Worm (Caenorhabditis elegans) whole organism, L1 larva: ENCODE measurements around the gene hsp-16.2.

Source experiments
- C04F5.9 ChIP-seq: sonication (generic microtip); optimal IDR thresholded peaks from 2 replicates; lab custom pipeline; 2016; ENCODE audit warnings: missing genetic modification characterization, missing compliant biosample characterization
- aly-2 ChIP-seq: fragments of 150-350 bp; optimal IDR thresholded peaks from 2 replicates; lab custom pipeline; 2014; ENCODE audit warnings: missing biosample characterization, missing genetic modification characterization
- ama-1 ChIP-seq: fragments of 150-350 bp; optimal IDR thresholded peaks from 2 replicates; lab custom pipeline; 2014
- blmp-1 ChIP-seq: fragments of 150-350 bp; optimal IDR thresholded peaks from 2 replicates; lab custom pipeline; 2014; ENCODE audit warnings: missing biosample characterization, missing genetic modification characterization
- ceh-88 ChIP-seq: fragments of 200-800 bp; sonication (Bioruptor generic); IDR thresholded peaks from 2 replicates; pipeline ENCODE4 v1.3.6; 2022; ENCODE audit warnings: missing genetic modification characterization, missing compliant biosample characterization
- ceh-90 ChIP-seq: sonication (generic microtip); optimal IDR thresholded peaks from 2 replicates; lab custom pipeline; 2016; ENCODE audit warnings: missing genetic modification characterization, missing compliant biosample characterization
- dpl-1 ChIP-seq, 3 experiments: fragments of 150-350 bp in 2 of 3; sonication (generic microtip) in 1 of 3; optimal IDR thresholded peaks; 2 replicates each; lab custom pipeline; 2014 to 2017; ENCODE audit warnings: missing biosample characterization in 3 of 3, missing genetic modification characterization in 3 of 3, missing genetic modification reagents in 3 of 3
- efl-3 ChIP-seq: fragments of 200-800 bp; sonication (Bioruptor generic); optimal IDR thresholded peaks from 2 replicates; lab custom pipeline; 2018; ENCODE audit warnings: mild to moderate bottlenecking, missing genetic modification characterization, missing compliant biosample characterization
- egl-13 ChIP-seq: sonication (generic microtip); optimal IDR thresholded peaks from 2 replicates; lab custom pipeline; 2016; ENCODE audit warnings: missing genotype, missing genetic modification reagents, missing genetic modification characterization, missing compliant biosample characterization
- fkh-8 ChIP-seq: sonication (generic microtip); optimal IDR thresholded peaks from 2 replicates; lab custom pipeline; 2016; ENCODE audit warnings: mild to moderate bottlenecking, missing genetic modification characterization, missing compliant biosample characterization
- fos-1 ChIP-seq: fragments of 150-350 bp; optimal IDR thresholded peaks from 2 replicates; lab custom pipeline; 2014; ENCODE audit warnings: missing biosample characterization, missing genetic modification characterization
- hlh-17 ChIP-seq: fragments of 200-800 bp; sonication (Bioruptor generic); optimal IDR thresholded peaks from 2 replicates; lab custom pipeline; 2018; ENCODE audit warnings: missing genetic modification characterization, mild to moderate bottlenecking, missing compliant biosample characterization, moderate library complexity, borderline replicate concordance
- lir-3 ChIP-seq: sonication (generic microtip); optimal IDR thresholded peaks from 2 replicates; lab custom pipeline; 2016; ENCODE audit warnings: mild to moderate bottlenecking, missing genetic modification characterization, moderate library complexity, missing compliant biosample characterization; ENCODE audit not compliant: poor library complexity
- lsy-2 ChIP-seq, 2 experiments: fragments of 150-350 bp; optimal IDR thresholded peaks; 2 replicates each; lab custom pipeline; 2014; ENCODE audit warnings: missing biosample characterization in 2 of 2, missing genetic modification characterization in 2 of 2
- mab-9 ChIP-seq: fragments of 200-800 bp; sonication (Bioruptor generic); IDR thresholded peaks from 2 replicates; pipeline ENCODE4 v1.3.6; 2022; ENCODE audit warnings: missing genetic modification reagents, missing genetic modification characterization, missing compliant biosample characterization
- mdl-1 ChIP-seq, 2 experiments: fragments of 150-350 bp; optimal IDR thresholded peaks; 2 replicates each; lab custom pipeline; 2014 to 2017; ENCODE audit warnings: missing biosample characterization in 2 of 2, missing genetic modification characterization in 2 of 2, inconsistent platforms in 1 of 2
- mep-1 ChIP-seq: fragments of 150-350 bp; optimal IDR thresholded peaks from 2 replicates; lab custom pipeline; 2014; ENCODE audit warnings: missing biosample characterization, missing genetic modification characterization
- nhr-12 ChIP-seq: sonication (generic microtip); optimal IDR thresholded peaks from 2 replicates; lab custom pipeline; 2017; ENCODE audit warnings: missing biosample characterization, missing genetic modification characterization
- nhr-237 ChIP-seq: fragments of 150-350 bp; optimal IDR thresholded peaks from 2 replicates; lab custom pipeline; 2014; ENCODE audit warnings: missing biosample characterization, missing genetic modification characterization
- nhr-71 ChIP-seq: sonication (generic microtip); optimal IDR thresholded peaks from 2 replicates; lab custom pipeline; 2016; ENCODE audit warnings: mild to moderate bottlenecking, missing genetic modification characterization, moderate library complexity, missing compliant biosample characterization
- nhr-85 ChIP-seq: sonication (generic microtip); peaks from one replicate; lab custom pipeline; 2016; ENCODE audit warnings: missing genetic modification characterization, inconsistent platforms, missing compliant biosample characterization
- nhr-90 ChIP-seq: sonication (generic microtip); optimal IDR thresholded peaks from 2 replicates; lab custom pipeline; 2016; ENCODE audit warnings: mild to moderate bottlenecking, missing genetic modification characterization, missing compliant biosample characterization; ENCODE audit not compliant: poor library complexity
- pax-3 ChIP-seq: fragments of 200-800 bp; sonication (Bioruptor generic); optimal IDR thresholded peaks from 2 replicates; lab custom pipeline; 2018; ENCODE audit warnings: mild to moderate bottlenecking, missing genetic modification characterization, moderate library complexity, missing compliant biosample characterization
- skn-1 ChIP-seq: fragments of 150-350 bp; optimal IDR thresholded peaks from 2 replicates; lab custom pipeline; 2014; ENCODE audit warnings: missing biosample characterization, missing genetic modification characterization
- snpc-4 ChIP-seq: fragments of 150-350 bp; optimal IDR thresholded peaks from 2 replicates; lab custom pipeline; 2014; ENCODE audit warnings: missing biosample characterization, missing genetic modification characterization
- snu-23 ChIP-seq: sonication (generic microtip); optimal IDR thresholded peaks from 2 replicates; lab custom pipeline; 2016; ENCODE audit warnings: missing genetic modification characterization, missing compliant biosample characterization
- sptf-1 ChIP-seq: fragments of 150-350 bp; optimal IDR thresholded peaks from 2 replicates; lab custom pipeline; 2014; ENCODE audit warnings: missing biosample characterization, missing genetic modification characterization
- sup-37 ChIP-seq: fragments of 200-800 bp; sonication (Bioruptor generic); optimal IDR thresholded peaks from 2 replicates; lab custom pipeline; 2018; ENCODE audit warnings: mild to moderate bottlenecking, missing genetic modification characterization, missing compliant biosample characterization
- tlp-1 ChIP-seq: fragments of 150-350 bp; optimal IDR thresholded peaks from 2 replicates; lab custom pipeline; 2014; ENCODE audit warnings: missing biosample characterization, missing genetic modification characterization
- unc-86 ChIP-seq: sonication (generic microtip); optimal IDR thresholded peaks from 2 replicates; lab custom pipeline; 2016; ENCODE audit warnings: missing genetic modification characterization, missing compliant biosample characterization
- xbp-1 ChIP-seq: sonication (generic microtip); optimal IDR thresholded peaks from 2 replicates; lab custom pipeline; 2016; ENCODE audit warnings: missing genetic modification characterization, missing compliant biosample characterization
- zip-4 ChIP-seq: fragments of 200-800 bp; sonication (Bioruptor generic); optimal IDR thresholded peaks from 2 replicates; lab custom pipeline; 2018; ENCODE audit warnings: mild to moderate bottlenecking, missing genetic modification characterization, moderate library complexity, missing compliant biosample characterization
- ztf-4 ChIP-seq: fragments of 150-350 bp; optimal IDR thresholded peaks from 2 replicates; lab custom pipeline; 2014; ENCODE audit warnings: missing biosample characterization, missing genetic modification characterization

hsp-16.2 gene

ce11 chrV:1805724-1806316 is 1.1 kb upstream of the hsp-16.2 start:
- TF ChIP-seq nhr-85 (tag; lab: Kevin White, UChicago) (peak; percentile 45), nhr-237 (tag; lab: Kevin White, UChicago) (no peak), unc-86 (tag; lab: Kevin White, UChicago) (no peak), mep-1 (tag; lab: Kevin White, UChicago) (peak; percentile 71), zip-4 (no peak), skn-1 (tag; lab: Kevin White, UChicago) (peak; percentile 63), hlh-17 (no peak)

- TF ChIP-seq ceh-88 (no peak), ztf-4 (tag; lab: Kevin White, UChicago) (no peak), snu-23 (GFP tag; lab: Kevin White, UChicago) (no peak), aly-2 (tag; lab: Kevin White, UChicago) (no peak), nhr-71 (tag; lab: Kevin White, UChicago) (no peak), egl-13 (tag; lab: Kevin White, UChicago) (no peak), mep-1 (tag; lab: Kevin White, UChicago) (peak; percentile 81), xbp-1 (tag; lab: Kevin White, UChicago) (no peak), nhr-12 (tag; lab: Kevin White, UChicago) (no peak), fkh-8 (tag; lab: Kevin White, UChicago) (no peak), lsy-2 (tag; optimal IDR thresholded peaks at IDR 0.05; lab: Kevin White, UChicago) (no peak), dpl-1 (GFP tag; optimal IDR thresholded peaks at IDR 0.05; lab: Kevin White, UChicago) (peak in 1 of 3 experiments; percentile 5), sptf-1 (tag; lab: Kevin White, UChicago) (no peak), lir-3 (no peak), mab-9 (GFP tag; lab: Robert Waterston, UW) (no peak), tlp-1 (tag; lab: Kevin White, UChicago) (no peak), skn-1 (tag; lab: Kevin White, UChicago) (peak; percentile 59), ceh-90 (tag; lab: Kevin White, UChicago) (no peak)
Measured at ce11 chrV:1804034-1804542, 669 bp downstream of the hsp-16.2 start.

DNA sequence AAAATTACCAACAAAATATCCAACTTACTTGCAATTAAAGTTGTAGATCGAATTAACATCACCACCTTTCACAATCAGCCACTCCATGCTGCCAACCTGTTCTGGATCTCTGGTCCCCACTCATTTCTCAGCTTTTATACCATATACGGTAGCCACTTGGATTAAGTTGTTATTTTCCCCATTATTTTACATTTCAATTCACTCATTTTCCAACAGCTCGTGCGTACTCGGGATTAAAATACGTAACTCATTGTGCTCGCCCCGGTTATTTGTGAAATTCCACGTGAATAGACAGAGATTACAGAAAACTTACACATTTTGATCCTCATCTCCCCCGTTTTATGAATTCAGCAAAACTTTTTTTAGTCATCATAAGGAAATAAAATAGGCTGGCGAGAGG is 1.7 kb downstream of the hsp-16.2 start, which contains the start of gene srt-41:
srt-41 (minus strand) TSS at position 101 of the 400 bp plus-strand sequence.
- TF ChIP-seq nhr-90 (tag; lab: Kevin White, UChicago) (no peak), pax-3 (tag; lab: Kevin White, UChicago) (peak; percentile 14)
- TF ChIP-seq, all 84 proteins: peak for 1

ce11 chrV:1797900-1798299 is 6.9 kb downstream of the hsp-16.2 start, which contains the start of gene F36H9.10:
F36H9.10 (plus strand) TSS chrV:1798200.
- no peak for TF ChIP-seq fos-1 (tag; lab: Kevin White, UChicago)

DNA sequence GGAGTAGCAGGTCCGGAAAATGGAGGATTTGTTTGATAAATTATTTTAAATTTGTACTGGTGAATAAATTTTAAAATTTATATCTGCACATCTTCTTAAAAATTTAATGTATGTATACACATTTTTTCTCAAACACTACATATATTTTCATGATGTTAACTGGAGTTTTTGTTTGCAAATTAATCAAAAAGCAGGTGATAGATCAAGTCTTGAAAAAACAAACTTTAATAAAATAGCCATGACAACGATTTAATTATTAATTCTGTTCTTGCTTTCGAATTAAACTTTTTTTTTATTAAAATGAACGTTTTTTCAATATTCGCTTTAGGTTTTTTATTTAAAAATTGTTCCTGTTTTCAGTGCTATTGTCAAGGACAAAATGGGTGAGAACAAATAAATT is 10.5 kb downstream of the hsp-16.2 start, which contains the start of gene F36H9.1:
F36H9.1 (plus strand) TSS at position 301 of the 400 bp plus-strand sequence.
- TF ChIP-seq ama-1 (lab: Kevin White, UChicago): no peak
- no peak for TF ChIP-seq sup-37 (GFP tag; lab: Kevin White, UChicago)
- TF ChIP-seq aly-2 (tag; lab: Kevin White, UChicago): no peak
- no peak for TF ChIP-seq efl-3 (GFP tag; lab: Kevin White, UChicago)
- no peak for TF ChIP-seq C04F5.9 (tag; lab: Kevin White, UChicago)
- no peak for TF ChIP-seq mdl-1 (tag; optimal IDR thresholded peaks at IDR 0.05; lab: Kevin White, UChicago)
- no peak for TF ChIP-seq hlh-17
- no peak for TF ChIP-seq nhr-12 (tag; lab: Kevin White, UChicago)
- no peak for TF ChIP-seq snpc-4 (tag; lab: Kevin White, UChicago)
- TF ChIP-seq skn-1 (tag; lab: Kevin White, UChicago): no peak
- no peak for TF ChIP-seq blmp-1 (tag; lab: Kevin White, UChicago)
